Worm (Caenorhabditis elegans) whole organism, L2 larva: Measurements from ENCODE around the gene C14A11.2.

ENCODE experiments used
- C34F6.9 ChIP-seq: fragments of 150-350 bp; optimal IDR thresholded peaks from 2 replicates; lab custom pipeline; 2014; ENCODE audit warnings: missing biosample characterization, missing genetic modification characterization
- F13H6.1 ChIP-seq: sonication (generic microtip); optimal IDR thresholded peaks from 2 replicates; lab custom pipeline; 2016; ENCODE audit warnings: missing genetic modification characterization, missing compliant biosample characterization
- R02D3.7 ChIP-seq: fragments of 150-350 bp; optimal IDR thresholded peaks from 2 replicates; lab custom pipeline; 2014; ENCODE audit warnings: missing biosample characterization, missing genetic modification characterization
- Y55F3AM.14 ChIP-seq: fragments of 200-800 bp; sonication (Bioruptor generic); optimal IDR thresholded peaks from 2 replicates; lab custom pipeline; 2018; ENCODE audit warnings: mild to moderate bottlenecking, missing genetic modification characterization, missing compliant biosample characterization
- ZK546.5 ChIP-seq: sonication (generic microtip); optimal IDR thresholded peaks from 2 replicates; lab custom pipeline; 2017; ENCODE audit warnings: missing biosample characterization, missing genetic modification characterization
- alr-1 ChIP-seq: fragments of 150-350 bp; optimal IDR thresholded peaks from 2 replicates; lab custom pipeline; 2014; ENCODE audit warnings: missing biosample characterization, missing genetic modification characterization
- aly-2 ChIP-seq: fragments of 150-350 bp; optimal IDR thresholded peaks from 2 replicates; lab custom pipeline; 2014; ENCODE audit warnings: missing biosample characterization, missing genetic modification characterization
- ama-1 ChIP-seq: fragments of 150-350 bp; optimal IDR thresholded peaks from 2 replicates; lab custom pipeline; 2018; ENCODE audit warnings: inconsistent platforms
- blmp-1 ChIP-seq: sonication (generic microtip); optimal IDR thresholded peaks from 2 replicates; lab custom pipeline; 2017; ENCODE audit warnings: missing genetic modification characterization, mild to moderate bottlenecking, missing compliant biosample characterization, antibody characterized with exemption, moderate library complexity; ENCODE audit not compliant: insufficient read depth
- ceh-16 ChIP-seq: fragments of 150-350 bp; optimal IDR thresholded peaks from 2 replicates; lab custom pipeline; 2014; ENCODE audit warnings: missing biosample characterization, missing genetic modification characterization
- ceh-82 ChIP-seq: fragments of 150-350 bp; optimal IDR thresholded peaks from 2 replicates; lab custom pipeline; 2014; ENCODE audit warnings: missing biosample characterization, missing genetic modification characterization
- crh-2 ChIP-seq: sonication (generic microtip); optimal IDR thresholded peaks from 2 replicates; lab custom pipeline; 2017; ENCODE audit warnings: missing biosample characterization, missing genetic modification characterization
- dmd-4 ChIP-seq: sonication (generic microtip); optimal IDR thresholded peaks from 2 replicates; lab custom pipeline; 2017; ENCODE audit warnings: missing biosample characterization, missing genetic modification characterization
- elt-1 ChIP-seq: fragments of 150-350 bp; optimal IDR thresholded peaks from 2 replicates; lab custom pipeline; 2014; ENCODE audit warnings: missing biosample characterization, missing genetic modification characterization
- elt-3 ChIP-seq: sonication (generic microtip); optimal IDR thresholded peaks from 2 replicates; lab custom pipeline; 2017; ENCODE audit warnings: missing biosample characterization, missing genetic modification characterization
- fos-1 ChIP-seq: fragments of 150-350 bp; optimal IDR thresholded peaks from 2 replicates; lab custom pipeline; 2014; ENCODE audit warnings: missing biosample characterization, missing genetic modification characterization
- gmeb-1 ChIP-seq: fragments of 150-350 bp; optimal IDR thresholded peaks from 2 replicates; lab custom pipeline; 2014; ENCODE audit warnings: missing biosample characterization, missing genetic modification characterization
- lin-11 ChIP-seq: fragments of 150-350 bp; sonication (generic microtip); optimal IDR thresholded peaks from 2 replicates; lab custom pipeline; 2014; ENCODE audit warnings: missing biosample characterization, missing genetic modification characterization, inconsistent platforms, mixed read lengths
- lin-13 ChIP-seq: fragments of 150-350 bp; optimal IDR thresholded peaks from 2 replicates; lab custom pipeline; 2014; ENCODE audit warnings: missing biosample characterization, missing genetic modification reagents, missing genetic modification characterization
- lin-39 ChIP-seq: fragments of 150-350 bp; optimal IDR thresholded peaks from 2 replicates; lab custom pipeline; 2014; ENCODE audit warnings: missing biosample characterization, missing genetic modification reagents, missing genetic modification characterization
- lsy-2 ChIP-seq, 2 experiments: fragments of 150-350 bp in 1 of 2; sonication (generic microtip) in 1 of 2; optimal IDR thresholded peaks; 2 replicates each; lab custom pipeline; 2014 to 2017; ENCODE audit warnings: missing biosample characterization in 2 of 2, missing genetic modification characterization in 2 of 2
- mdl-1 ChIP-seq, 2 experiments: fragments of 150-350 bp in 1 of 2; sonication (generic microtip) in 1 of 2; optimal IDR thresholded peaks; 2 replicates each; lab custom pipeline; 2017; ENCODE audit warnings: missing biosample characterization in 2 of 2, missing genetic modification characterization in 2 of 2
- nhr-10 ChIP-seq: sonication (generic microtip); optimal IDR thresholded peaks from 2 replicates; lab custom pipeline; 2017; ENCODE audit warnings: missing biosample characterization, missing genetic modification characterization
- nhr-11 ChIP-seq: fragments of 150-350 bp; optimal IDR thresholded peaks from 2 replicates; lab custom pipeline; 2014; ENCODE audit warnings: missing biosample characterization, missing genetic modification characterization
- nhr-12 ChIP-seq: fragments of 150-350 bp; optimal IDR thresholded peaks from 2 replicates; lab custom pipeline; 2014; ENCODE audit warnings: missing biosample characterization, missing genetic modification characterization
- nhr-129 ChIP-seq: fragments of 150-350 bp; optimal IDR thresholded peaks from 2 replicates; lab custom pipeline; 2014; ENCODE audit warnings: missing biosample characterization, missing genetic modification characterization
- nhr-21 ChIP-seq: fragments of 150-350 bp; optimal IDR thresholded peaks from 2 replicates; lab custom pipeline; 2014; ENCODE audit warnings: missing biosample characterization, missing genetic modification characterization
- nhr-237 ChIP-seq: fragments of 150-350 bp; optimal IDR thresholded peaks from 2 replicates; lab custom pipeline; 2014; ENCODE audit warnings: missing biosample characterization, missing genetic modification characterization
- nhr-25 ChIP-seq: fragments of 150-350 bp; sonication (generic microtip); optimal IDR thresholded peaks from 3 replicates; lab custom pipeline; 2014; ENCODE audit warnings: missing biosample characterization, missing genetic modification characterization
- nhr-6 ChIP-seq: fragments of 150-350 bp; optimal IDR thresholded peaks from 2 replicates; lab custom pipeline; 2014; ENCODE audit warnings: missing biosample characterization, missing genetic modification characterization
- nhr-77 ChIP-seq: fragments of 150-350 bp; optimal IDR thresholded peaks from 2 replicates; lab custom pipeline; 2014; ENCODE audit warnings: missing biosample characterization, missing genetic modification characterization
- peb-1 ChIP-seq: fragments of 150-350 bp; optimal IDR thresholded peaks from 2 replicates; lab custom pipeline; 2014; ENCODE audit warnings: missing biosample characterization, missing genetic modification characterization
- sem-4 ChIP-seq: fragments of 150-350 bp; optimal IDR thresholded peaks from 2 replicates; lab custom pipeline; 2014; ENCODE audit warnings: missing biosample characterization, missing genetic modification reagents, missing genetic modification characterization
- skn-1 ChIP-seq: sonication (generic microtip); optimal IDR thresholded peaks from 2 replicates; lab custom pipeline; 2017; ENCODE audit warnings: missing biosample characterization, missing genetic modification characterization
- sma-3 ChIP-seq: sonication (generic microtip); optimal IDR thresholded peaks from 2 replicates; lab custom pipeline; 2016; ENCODE audit warnings: missing genetic modification reagents, missing genetic modification characterization, missing compliant biosample characterization
- snpc-4 ChIP-seq: fragments of 150-350 bp; optimal IDR thresholded peaks from 2 replicates; lab custom pipeline; 2014; ENCODE audit warnings: missing biosample characterization, missing genetic modification characterization
- unc-39 ChIP-seq: fragments of 150-350 bp; optimal IDR thresholded peaks from 2 replicates; lab custom pipeline; 2014; ENCODE audit warnings: missing biosample characterization, missing genetic modification characterization
- unc-55 ChIP-seq: fragments of 150-350 bp; sonication (generic microtip); optimal IDR thresholded peaks from 3 replicates; lab custom pipeline; 2014; ENCODE audit warnings: missing biosample characterization, missing genetic modification reagents, missing genetic modification characterization
- unc-62 ChIP-seq: fragments of 150-350 bp; optimal IDR thresholded peaks from 2 replicates; lab custom pipeline; 2014; ENCODE audit warnings: missing biosample characterization, missing genetic modification reagents, missing genetic modification characterization
- ztf-1 ChIP-seq: fragments of 200-800 bp; sonication (Bioruptor generic); conservative IDR thresholded peaks from 2 replicates; pipeline ENCODE4 v1.3.6; 2022; ENCODE audit warnings: missing genetic modification characterization, missing compliant biosample characterization

C14A11.2 gene

DNA sequence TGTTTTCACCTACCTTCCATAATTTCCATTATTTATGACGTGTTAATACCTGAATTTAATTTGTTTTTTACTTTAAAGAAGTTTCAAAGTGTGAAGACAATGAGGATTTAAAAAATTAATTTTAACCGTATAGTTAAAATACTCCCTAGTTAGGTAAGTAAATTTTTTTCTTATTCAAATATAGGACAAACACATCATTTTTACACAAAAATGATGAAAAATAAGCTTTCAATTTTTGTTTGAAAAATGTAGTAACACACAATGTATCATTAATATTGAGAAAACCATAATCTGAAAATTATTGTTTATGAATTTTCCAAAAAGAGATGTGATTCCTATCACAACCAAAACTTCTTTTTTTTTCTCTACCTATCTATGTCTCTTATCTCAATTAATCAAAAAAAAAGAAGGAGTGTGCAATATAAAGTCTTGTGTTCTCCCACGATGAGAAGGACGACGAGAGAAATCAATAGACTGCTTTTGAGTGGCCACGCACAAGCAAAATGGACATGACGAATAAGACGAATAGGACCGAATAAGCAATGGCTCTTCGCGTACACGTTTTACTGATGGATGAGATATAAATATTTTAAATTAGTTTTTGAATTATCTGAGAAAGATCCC lies 11.3 kb downstream of the C14A11.2 start, which contains the start of gene C14A11.6:
Gene C14A11.6, minus strand, starts transcription at position 51 of the 624 bp plus-strand sequence.
- TF ChIP-seq nhr-25 (tag; lab: Kevin White, UChicago) (no peak), ceh-82 (no peak), lin-39 (no peak), unc-55 (GFP tag; lab: Kevin White, UChicago) (peak; percentile 81), elt-1 (tag; lab: Kevin White, UChicago) (no peak), sma-3 (GFP tag; lab: Kevin White, UChicago) (no peak), lsy-2 (tag; optimal IDR thresholded peaks at IDR 0.05; lab: Kevin White, UChicago) (peak in 1 of 2 experiments; percentile 13), crh-2 (tag; lab: Kevin White, UChicago) (peak; percentile 18), Y55F3AM.14 (GFP tag; lab: Kevin White, UChicago) (no peak), ama-1 (lab: Kevin White, UChicago) (no peak), skn-1 (no peak), elt-3 (tag; lab: Kevin White, UChicago) (no peak), sem-4 (no peak), C34F6.9 (tag; lab: Kevin White, UChicago) (peak; percentile 39), nhr-21 (tag; lab: Kevin White, UChicago) (no peak), ztf-1 (no peak), ceh-16 (tag; lab: Kevin White, UChicago) (no peak), mdl-1 (tag; optimal IDR thresholded peaks at IDR 0.05; lab: Kevin White, UChicago) (no peak), lin-13 (GFP tag; lab: Kevin White, UChicago) (no peak), snpc-4 (tag; lab: Kevin White, UChicago) (no peak), dmd-4 (tag; lab: Kevin White, UChicago) (no peak), gmeb-1 (no peak), nhr-12 (tag; lab: Kevin White, UChicago) (no peak), unc-62 (no peak), aly-2 (no peak), lin-11 (tag; lab: Kevin White, UChicago) (no peak), nhr-10 (tag; lab: Kevin White, UChicago) (no peak), unc-39 (tag; lab: Kevin White, UChicago) (no peak), alr-1 (tag; lab: Kevin White, UChicago) (no peak), nhr-237 (tag; lab: Kevin White, UChicago) (no peak), R02D3.7 (no peak)

DNA sequence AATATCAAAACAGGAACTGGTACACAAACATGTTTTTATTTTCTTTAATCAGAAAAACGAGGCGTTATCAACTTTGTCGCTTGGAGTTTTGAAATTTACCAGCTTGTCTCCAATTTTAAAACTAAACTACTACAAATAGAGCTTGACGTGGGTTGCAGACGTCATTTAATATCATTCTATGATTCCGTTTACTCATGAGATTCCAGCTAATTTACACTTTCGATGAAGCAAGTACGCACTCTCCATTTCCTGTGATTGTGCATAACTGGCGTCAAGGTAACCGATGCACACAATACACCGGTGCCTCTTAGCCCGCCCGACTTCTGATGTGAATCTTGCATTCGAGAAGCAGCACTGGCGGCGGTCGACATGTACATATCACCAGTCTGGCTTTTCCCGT lies 16.0 kb downstream of the C14A11.2 start:
- TF ChIP-seq gmeb-1 (no peak), unc-62 (no peak), nhr-21 (tag; lab: Kevin White, UChicago) (peak; percentile 5), nhr-11 (no peak), peb-1 (tag; lab: Kevin White, UChicago) (no peak), ceh-16 (tag; lab: Kevin White, UChicago) (no peak)

DNA sequence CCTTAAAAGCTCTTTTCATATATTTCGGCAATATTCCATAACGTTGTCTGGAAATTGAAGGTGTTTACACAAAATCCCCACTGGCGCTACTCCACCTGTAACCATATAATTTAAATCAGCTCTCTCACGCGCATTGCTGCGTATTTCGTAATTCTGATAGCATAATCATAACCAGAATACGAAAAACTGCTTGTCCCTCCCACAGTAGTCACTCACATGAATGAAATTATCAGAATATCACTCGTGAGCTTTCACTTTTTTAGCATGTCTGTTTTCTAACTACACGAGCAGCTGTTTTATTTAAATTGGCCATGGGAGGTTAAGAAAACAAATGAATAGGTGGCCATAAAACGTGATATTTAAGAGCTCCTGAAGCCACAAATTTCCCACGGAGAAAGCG lies 16.8 kb downstream of the C14A11.2 start:
- peak in 1 of 2 experiments; percentile 26 for TF ChIP-seq lsy-2 (tag; optimal IDR thresholded peaks at IDR 0.05; lab: Kevin White, UChicago)
- TF ChIP-seq skn-1, result no peak
- TF ChIP-seq ZK546.5 (tag; lab: Kevin White, UChicago), result no peak
- peak; percentile 20 for TF ChIP-seq lin-11 (tag; lab: Kevin White, UChicago)
- no peak for TF ChIP-seq fos-1 (tag; lab: Kevin White, UChicago)
- no peak for TF ChIP-seq nhr-129
- peak; percentile 27 for TF ChIP-seq C34F6.9 (tag; lab: Kevin White, UChicago)
- no peak for TF ChIP-seq F13H6.1 (tag; lab: Kevin White, UChicago)
- no peak for TF ChIP-seq unc-39 (tag; lab: Kevin White, UChicago)
- TF ChIP-seq sem-4, result no peak
- no peak for TF ChIP-seq ama-1 (lab: Kevin White, UChicago)
- TF ChIP-seq unc-55 (GFP tag; lab: Kevin White, UChicago), result no peak
- no peak for TF ChIP-seq nhr-12 (tag; lab: Kevin White, UChicago)
- TF ChIP-seq lin-13 (GFP tag; lab: Kevin White, UChicago), result no peak
- no peak for TF ChIP-seq aly-2
- TF ChIP-seq dmd-4 (tag; lab: Kevin White, UChicago), result no peak
- no peak for TF ChIP-seq blmp-1 (tag; lab: Kevin White, UChicago)
- TF ChIP-seq nhr-6 (tag; lab: Kevin White, UChicago), result peak; percentile 10
- TF ChIP-seq nhr-77 (tag; lab: Kevin White, UChicago), result no peak
- TF ChIP-seq nhr-11, result no peak
- no peak for TF ChIP-seq alr-1 (tag; lab: Kevin White, UChicago)
